Fruit fly (Drosophila melanogaster) whole organism, embryonic: Measurements from ENCODE around the gene mib2.

Experiments used
- CG11085 ChIP-seq: fragments of 200-800 bp; sonication (Bioruptor generic); IDR thresholded peaks from 2 replicates; pipeline ENCODE4 v1.3.6; 2022; ENCODE audit warnings: missing biosample characterization, missing genetic modification characterization
- CG16779 ChIP-seq: fragments of 200-800 bp; sonication (Bioruptor generic); IDR thresholded peaks from 2 replicates; pipeline ENCODE4 v1.3.6; 2022; ENCODE audit warnings: missing biosample characterization, missing genetic modification characterization
- CG17385 ChIP-seq: fragments of 200-800 bp; sonication (Bioruptor generic); optimal IDR thresholded peaks from 3 replicates; lab custom pipeline; 2018; ENCODE audit warnings: missing biosample characterization, mild to moderate bottlenecking, missing genetic modification characterization
- CG17802 ChIP-seq: fragments of 200-800 bp; sonication (Bioruptor generic); optimal IDR thresholded peaks from 2 replicates; lab custom pipeline; 2018; ENCODE audit warnings: missing biosample characterization, mild to moderate bottlenecking, missing genetic modification characterization, moderate library complexity
- CG1832 ChIP-seq: fragments of 200-800 bp; sonication (Bioruptor generic); optimal IDR thresholded peaks from 2 replicates; lab custom pipeline; 2017; ENCODE audit warnings: missing biosample characterization, mild to moderate bottlenecking, missing genetic modification characterization, inconsistent platforms
- CG2116 ChIP-seq: fragments of 200-800 bp; sonication (Bioruptor generic); optimal IDR thresholded peaks from 3 replicates; lab custom pipeline; 2018; ENCODE audit warnings: missing biosample characterization, mild to moderate bottlenecking, missing genetic modification characterization
- CG2712 ChIP-seq: fragments of 200-800 bp; optimal IDR thresholded peaks from 3 replicates; lab custom pipeline; 2019; ENCODE audit warnings: missing biosample characterization, mild to moderate bottlenecking, missing genetic modification characterization, moderate library complexity
- CG3163 ChIP-seq: fragments of 200-800 bp; sonication (Bioruptor generic); optimal IDR thresholded peaks from 3 replicates; lab custom pipeline; 2016; ENCODE audit warnings: missing biosample characterization, missing genetic modification characterization
- CG32532 ChIP-seq: fragments of 200-800 bp; sonication (Bioruptor generic); IDR thresholded peaks from 2 replicates; pipeline ENCODE4 v1.3.6; 2022; ENCODE audit warnings: missing biosample characterization, missing genetic modification characterization
- CG7928 ChIP-seq: fragments of 200-800 bp; sonication (Bioruptor generic); optimal IDR thresholded peaks from 2 replicates; lab custom pipeline; 2017; ENCODE audit warnings: missing biosample characterization, mild to moderate bottlenecking, missing genetic modification characterization
- CG8359 ChIP-seq: fragments of 200-800 bp; sonication (Bioruptor generic); optimal IDR thresholded peaks from 2 replicates; lab custom pipeline; 2017; ENCODE audit warnings: missing biosample characterization, mild to moderate bottlenecking, missing genetic modification characterization, borderline replicate concordance
- CG8765 ChIP-seq: fragments of 200-800 bp; sonication (Bioruptor generic); IDR thresholded peaks from 2 replicates; pipeline ENCODE4 v1.3.6; 2022; ENCODE audit warnings: missing biosample characterization, missing genetic modification characterization
- CG9437 ChIP-seq: fragments of 200-800 bp; sonication (Bioruptor generic); optimal IDR thresholded peaks from 2 replicates; lab custom pipeline; 2018; ENCODE audit warnings: missing biosample characterization, mild to moderate bottlenecking, missing genetic modification characterization
- Dip3 ChIP-seq: fragments of 200-800 bp; sonication (Bioruptor generic); optimal IDR thresholded peaks from 3 replicates; lab custom pipeline; 2016; ENCODE audit warnings: missing biosample characterization, missing genetic modification characterization
- Ets65A ChIP-seq: fragments of 200-800 bp; sonication (Bioruptor generic); peaks from one replicate; lab custom pipeline; 2016; ENCODE audit warnings: missing biosample characterization, missing genetic modification characterization
- Gug ChIP-seq: fragments of 200-800 bp; sonication (Bioruptor generic); IDR thresholded peaks from 4 replicates; pipeline ENCODE4 v1.3.6; 2022; ENCODE audit warnings: missing biosample characterization, missing genetic modification characterization
- HLH54F ChIP-seq: fragments of 200-800 bp; sonication (Bioruptor generic); optimal IDR thresholded peaks from 3 replicates; lab custom pipeline; 2016; ENCODE audit warnings: missing biosample characterization, missing genetic modification characterization
- Hr51 ChIP-seq, 2 experiments: fragments of 200-800 bp; sonication (Bioruptor generic); optimal IDR thresholded peaks; 2 replicates in 1 of 2; 3 replicates in 1 of 2; lab custom pipeline; 2016 to 2018; ENCODE audit warnings: missing biosample characterization in 2 of 2, missing genetic modification characterization in 2 of 2, mild to moderate bottlenecking in 1 of 2, moderate library complexity in 1 of 2
- Med ChIP-seq: fragments of 200-800 bp; sonication (Bioruptor generic); peaks from one replicate; lab custom pipeline; 2016; ENCODE audit warnings: missing biosample characterization, missing genetic modification characterization, mild to moderate bottlenecking, inconsistent platforms, moderate library complexity
- Oli ChIP-seq: fragments of 200-800 bp; sonication (Bioruptor generic); optimal IDR thresholded peaks from 2 replicates; lab custom pipeline; 2018; ENCODE audit warnings: missing biosample characterization, mild to moderate bottlenecking, missing genetic modification characterization, moderate library complexity
- Pdp1 ChIP-seq, 2 experiments: fragments of 200-800 bp; sonication (Bioruptor generic); optimal IDR thresholded peaks; 3 replicates each; lab custom pipeline; 2016; ENCODE audit warnings: missing biosample characterization in 2 of 2, missing genetic modification characterization in 2 of 2, mild to moderate bottlenecking in 1 of 2, moderate library complexity in 1 of 2
- Poxn ChIP-seq: fragments of 200-800 bp; sonication (Bioruptor generic); IDR thresholded peaks from 2 replicates; pipeline ENCODE4 v1.3.6; 2022; ENCODE audit warnings: missing biosample characterization, missing genetic modification characterization
- Side ChIP-seq: fragments of 200-800 bp; sonication (Bioruptor generic); optimal IDR thresholded peaks from 2 replicates; lab custom pipeline; 2016; ENCODE audit warnings: missing biosample characterization, missing genetic modification characterization
- Sry-δ ChIP-seq: fragments of 200-800 bp; sonication (Bioruptor generic); optimal IDR thresholded peaks from 2 replicates; lab custom pipeline; 2016; ENCODE audit warnings: missing biosample characterization, missing genetic modification characterization
- Xrp1 ChIP-seq: fragments of 200-800 bp; sonication (Bioruptor generic); IDR thresholded peaks from 2 replicates; pipeline ENCODE4 v1.3.6; 2022; ENCODE audit warnings: missing biosample characterization, missing genetic modification characterization
- az2 ChIP-seq: fragments of 200-800 bp; sonication (Bioruptor generic); optimal IDR thresholded peaks from 3 replicates; lab custom pipeline; 2016; ENCODE audit warnings: missing biosample characterization, missing genetic modification characterization
- cas ChIP-seq: fragments of 200-800 bp; sonication (Bioruptor generic); IDR thresholded peaks from 2 replicates; pipeline ENCODE4 v1.3.6; 2022; ENCODE audit warnings: missing biosample characterization, missing genetic modification characterization
- chinmo ChIP-seq: fragments of 200-800 bp; sonication (Bioruptor generic); IDR thresholded peaks from 4 replicates; pipeline ENCODE4 v1.3.6; 2022; ENCODE audit warnings: missing biosample characterization, missing genetic modification characterization; ENCODE audit not compliant: partially characterized antibody
- dpn ChIP-seq, 2 experiments: fragments of 200-800 bp; sonication (Bioruptor generic); optimal IDR thresholded peaks; 3 replicates each; lab custom pipeline; 2016; ENCODE audit warnings: missing biosample characterization in 2 of 2, missing genetic modification characterization in 2 of 2
- en ChIP-seq: fragments of 200-800 bp; sonication (Bioruptor generic); optimal IDR thresholded peaks from 2 replicates; lab custom pipeline; 2016; ENCODE audit warnings: missing biosample characterization, missing genetic modification characterization
- eve ChIP-seq, 2 experiments: fragments of >200 bp; optimal IDR thresholded peaks; 2 replicates each; lab custom pipeline; 2017; ENCODE audit warnings: missing biosample characterization in 2 of 2, missing genetic modification characterization in 2 of 2
- ftz-f1 ChIP-seq: fragments of 200-800 bp; sonication (Bioruptor generic); optimal IDR thresholded peaks from 2 replicates; lab custom pipeline; 2016; ENCODE audit warnings: missing biosample characterization, missing genetic modification characterization
- hkb ChIP-seq, 2 experiments: fragments of 200-800 bp in 1 of 2; fragments of >200 bp in 1 of 2; sonication (Bioruptor generic) in 1 of 2; IDR thresholded peaks in 1 of 2; optimal IDR thresholded peaks in 1 of 2; 2 replicates each; pipeline versions ENCODE4 v1.3.6 to Lab custom; 2017 to 2022; ENCODE audit warnings: missing biosample characterization in 1 of 2, missing genetic modification characterization in 1 of 2
- ken ChIP-seq: fragments of 200-800 bp; sonication (Bioruptor generic); IDR thresholded peaks from 3 replicates; pipeline ENCODE4 v1.3.6; 2022; ENCODE audit warnings: missing biosample characterization, missing genetic modification characterization
- mld ChIP-seq: fragments of 200-800 bp; sonication (Bioruptor generic); IDR thresholded peaks from 3 replicates; pipeline ENCODE4 v1.3.6; 2022; ENCODE audit warnings: missing biosample characterization, missing genetic modification characterization; ENCODE audit not compliant: partially characterized antibody
- nmo ChIP-seq: fragments of 200-800 bp; sonication (Bioruptor generic); optimal IDR thresholded peaks from 2 replicates; lab custom pipeline; 2018; ENCODE audit warnings: missing biosample characterization, mild to moderate bottlenecking, missing genetic modification characterization, moderate library complexity
- pnt ChIP-seq: fragments of 200-800 bp; sonication (Bioruptor generic); optimal IDR thresholded peaks from 3 replicates; lab custom pipeline; 2016; ENCODE audit warnings: missing biosample characterization, missing genetic modification characterization
- sd ChIP-seq: fragments of 200-800 bp; sonication (Bioruptor generic); optimal IDR thresholded peaks from 3 replicates; lab custom pipeline; 2018; ENCODE audit warnings: missing biosample characterization, mild to moderate bottlenecking, missing genetic modification characterization, moderate library complexity
- seq ChIP-seq: fragments of 200-800 bp; sonication (Bioruptor generic); IDR thresholded peaks from 2 replicates; pipeline ENCODE4 v1.3.6; 2022; ENCODE audit warnings: missing biosample characterization, missing genetic modification characterization
- sima ChIP-seq: fragments of 200-800 bp; sonication (Bioruptor generic); optimal IDR thresholded peaks from 2 replicates; lab custom pipeline; 2016; ENCODE audit warnings: missing biosample characterization, missing genetic modification characterization
- slbo ChIP-seq: fragments of 200-800 bp; sonication (Bioruptor generic); IDR thresholded peaks from 2 replicates; pipeline ENCODE4 v1.3.6; 2022; ENCODE audit warnings: missing biosample characterization, missing genetic modification characterization
- ssp ChIP-seq: fragments of 200-800 bp; sonication (Bioruptor generic); IDR thresholded peaks from 2 replicates; pipeline ENCODE4 v1.3.6; 2022; ENCODE audit warnings: missing biosample characterization, missing genetic modification characterization
- stc ChIP-seq: fragments of 200-800 bp; sonication (Bioruptor generic); IDR thresholded peaks from 2 replicates; pipeline ENCODE4 v1.3.6; 2022; ENCODE audit warnings: missing biosample characterization, missing genetic modification characterization
- toy ChIP-seq: fragments of 200-800 bp; sonication (Bioruptor generic); IDR thresholded peaks from 2 replicates; pipeline ENCODE4 v1.3.6; 2022; ENCODE audit warnings: missing biosample characterization, missing genetic modification characterization
- tup ChIP-seq: fragments of 200-800 bp; sonication (Bioruptor generic); optimal IDR thresholded peaks from 2 replicates; lab custom pipeline; 2016; ENCODE audit warnings: missing biosample characterization, mild to moderate bottlenecking, missing genetic modification characterization, moderate library complexity
- zen ChIP-seq: fragments of 200-800 bp; sonication (Bioruptor generic); optimal IDR thresholded peaks from 3 replicates; lab custom pipeline; 2018; ENCODE audit warnings: missing biosample characterization, mild to moderate bottlenecking, missing genetic modification characterization, moderate library complexity
- zfh1 ChIP-seq: fragments of 200-800 bp; sonication (Bioruptor generic); IDR thresholded peaks from 3 replicates; pipeline ENCODE4 v1.3.6; 2022; ENCODE audit warnings: missing biosample characterization, missing genetic modification characterization

The mib2 gene

DNA sequence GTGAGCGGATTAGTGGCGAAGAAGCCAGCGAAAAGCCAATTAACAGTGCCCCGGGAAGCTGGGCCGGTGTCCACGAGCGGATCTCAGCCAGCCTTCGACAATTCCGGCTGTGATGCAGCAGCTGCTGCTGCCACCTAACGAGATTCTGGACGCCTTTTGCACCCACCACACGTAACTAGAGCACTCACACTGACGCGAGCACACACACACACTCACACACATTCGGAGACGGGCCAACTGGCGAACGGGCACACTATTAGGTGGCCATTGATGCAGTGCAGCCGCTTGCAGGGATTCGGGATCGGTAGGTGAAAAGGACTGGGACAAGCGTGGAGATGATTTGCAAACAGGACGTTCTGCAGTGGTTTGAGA lies 20.3 kb downstream of the mib2 start (continued):
- no peak for TF ChIP-seq sd (tag; lab: Kevin White, UChicago)
- TF ChIP-seq chinmo = 0 out of 4 replicates have a peak, but pooled peaks have one; percentile 27
- TF ChIP-seq sima = no peak
- TF ChIP-seq, all 482 proteins: peak for 9

DNA sequence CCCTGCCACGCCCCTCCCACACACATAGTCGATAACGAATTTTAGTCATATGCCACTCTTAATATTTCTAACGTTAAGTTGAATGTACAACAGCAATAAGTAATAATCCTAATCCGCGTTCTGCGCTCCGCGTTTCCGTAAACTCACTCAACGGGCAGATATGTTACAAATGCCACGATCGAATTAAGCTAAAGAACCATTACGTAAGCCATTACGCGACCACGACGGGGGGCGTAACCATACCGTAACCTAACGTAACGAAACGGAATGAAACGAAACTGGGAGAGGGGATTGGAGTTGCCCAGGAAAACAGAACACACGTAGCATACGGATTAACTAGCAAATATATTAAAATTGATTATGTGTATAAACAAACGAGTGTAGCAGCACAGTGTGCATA lies 23.6 kb downstream of the mib2 start:
- TF ChIP-seq mld (GFP tag; lab: Robert Waterston, UW) (peak; percentile 38; the same call in 1 of the 3 replicates), slbo (GFP tag; lab: Robert Waterston, UW) (no peak), CG9437 (GFP tag; lab: Kevin White, UChicago) (peak; percentile 95), Pdp1 (GFP tag; optimal IDR thresholded peaks at IDR 0.05; lab: Kevin White, UChicago) (peak in 1 of 2 experiments; percentile 61), pnt (no peak)

DNA sequence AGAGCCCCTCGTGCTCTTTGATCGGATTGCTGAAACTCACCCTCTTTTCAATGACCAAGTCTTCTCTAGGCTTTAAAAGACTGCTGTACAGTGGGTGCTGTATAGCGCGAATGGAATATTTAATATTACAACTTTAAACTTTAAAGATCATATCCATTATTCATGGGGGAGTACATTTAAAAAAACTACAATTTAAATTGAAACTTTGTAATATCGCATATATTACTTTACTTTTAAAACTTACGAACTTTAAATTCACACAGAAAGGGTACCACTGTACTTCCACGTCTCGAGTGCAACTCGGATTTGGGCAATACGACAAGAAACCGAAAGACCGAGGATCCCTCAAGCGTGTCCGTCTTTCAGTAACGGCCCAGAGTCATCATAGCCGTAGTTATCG lies 24.7 kb downstream of the mib2 start, which contains the start of gene Phlpp:
Gene Phlpp, plus strand, starts transcription at position 214 of the 400 bp plus-strand sequence.
- TF ChIP-seq eve (GFP tag; optimal IDR thresholded peaks at IDR 0.05; lab: Kevin White, UChicago) (no peak), Oli (tag; lab: Kevin White, UChicago) (peak; percentile 45), az2 (peak; percentile 36), ftz-f1 (GFP tag; lab: Kevin White, UChicago) (no peak), CG3163 (GFP tag; lab: Kevin White, UChicago) (peak; percentile 49), Side (peak; percentile 23), hkb (optimal IDR thresholded peaks at IDR 0.05; lab: Kevin White, UChicago) (no peak), hkb (GFP tag; IDR thresholded peaks at IDR 0.05; lab: Robert Waterston, UW) (peak; percentile 79), CG1832 (GFP tag; lab: Kevin White, UChicago) (no peak), CG7928 (GFP tag; lab: Kevin White, UChicago) (no peak), Sry-δ (GFP tag; lab: Kevin White, UChicago) (no peak), toy (GFP tag; lab: Robert Waterston, UW) (no peak), Xrp1 (GFP tag; lab: Robert Waterston, UW) (peak; percentile 89), CG8359 (GFP tag; lab: Kevin White, UChicago) (peak; percentile 33), Med (GFP tag; lab: Kevin White, UChicago) (peak; percentile 60), tup (GFP tag; lab: Kevin White, UChicago) (no peak), zfh1 (GFP tag; lab: Robert Waterston, UW) (peak; percentile 83), HLH54F (GFP tag; lab: Kevin White, UChicago) (no peak), seq (GFP tag; lab: Robert Waterston, UW) (peak; percentile 24; the same call in 1 of the 2 replicates), nmo (GFP tag; lab: Kevin White, UChicago) (peak; percentile 22), CG2712 (tag; lab: Kevin White, UChicago) (peak; percentile 84), cas (GFP tag; lab: Robert Waterston, UW) (no peak), Hr51 (GFP tag; optimal IDR thresholded peaks at IDR 0.05; lab: Kevin White, UChicago) (peak; percentile 13 to 69), stc (GFP tag; lab: Robert Waterston, UW) (0 out of 2 replicates have a peak, but pooled peaks have one; percentile 39), CG17385 (GFP tag; lab: Kevin White, UChicago) (no peak), CG8765 (GFP tag; lab: Robert Waterston, UW) (peak; percentile 51; the same call in 1 of the 2 replicates), zen (tag; lab: Kevin White, UChicago) (peak; percentile 51), CG16779 (GFP tag; lab: Robert Waterston, UW) (no peak), dpn (GFP tag; optimal IDR thresholded peaks at IDR 0.05; lab: Kevin White, UChicago) (peak; percentile 2 to 5), CG17802 (tag; lab: Kevin White, UChicago) (peak; percentile 14), CG2116 (GFP tag; lab: Kevin White, UChicago) (peak; percentile 10), CG11085 (GFP tag; lab: Robert Waterston, UW) (no peak), en (peak; percentile 28), Pdp1 (GFP tag; optimal IDR thresholded peaks at IDR 0.05; lab: Kevin White, UChicago) (peak in 1 of 2 experiments; percentile 58), CG32532 (GFP tag; lab: Robert Waterston, UW) (peak; percentile 40; the same call in 1 of the 2 replicates), Ets65A (peak; percentile 13), ssp (GFP tag; lab: Robert Waterston, UW) (peak; percentile 45), Gug (GFP tag; lab: Robert Waterston, UW) (peak; percentile 19; the same call in 1 of the 4 replicates), Dip3 (peak; percentile 27), ken (GFP tag; lab: Robert Waterston, UW) (peak; percentile 40; the same call in 1 of the 3 replicates), Poxn (GFP tag; lab: Robert Waterston, UW) (no peak)
